Fruit fly (Drosophila melanogaster) whole organism, embryonic: ENCODE data around the gene CG46458.

ENCODE experiments used
- B-H2 ChIP-seq: fragments of 200-800 bp; sonication (Bioruptor generic); optimal IDR thresholded peaks from 2 replicates; lab custom pipeline; 2018; ENCODE audit warnings: missing biosample characterization, mild to moderate bottlenecking, missing genetic modification characterization
- Bteb2 ChIP-seq: fragments of 200-800 bp; sonication (Bioruptor generic); optimal IDR thresholded peaks from 2 replicates; lab custom pipeline; 2016; ENCODE audit warnings: missing biosample characterization, missing genetic modification characterization
- CG10209 ChIP-seq: fragments of 200-800 bp; sonication (Bioruptor generic); optimal IDR thresholded peaks from 3 replicates; lab custom pipeline; 2017; ENCODE audit warnings: missing biosample characterization, mild to moderate bottlenecking, missing genetic modification characterization, missing genetic modification reagents
- CG10321 ChIP-seq: fragments of 200-800 bp; sonication (Bioruptor generic); IDR thresholded peaks from 2 replicates; pipeline ENCODE4 v1.3.6; 2022; ENCODE audit warnings: missing biosample characterization, missing genetic modification characterization
- CG10543 ChIP-seq: fragments of 200-800 bp; sonication (Bioruptor generic); optimal IDR thresholded peaks from 3 replicates; lab custom pipeline; 2017; ENCODE audit warnings: missing biosample characterization, mild to moderate bottlenecking, missing genetic modification characterization, moderate library complexity
- CG11093 ChIP-seq: fragments of 200-800 bp; sonication (Bioruptor generic); IDR thresholded peaks from 3 replicates; pipeline ENCODE4 v1.3.6; 2022; ENCODE audit warnings: missing biosample characterization, missing genetic modification characterization
- CG12104 ChIP-seq: fragments of 200-800 bp; sonication (Bioruptor generic); optimal IDR thresholded peaks from 3 replicates; lab custom pipeline; 2016; ENCODE audit warnings: missing biosample characterization, missing genetic modification characterization
- CG1602 ChIP-seq: fragments of 200-800 bp; sonication (Bioruptor generic); optimal IDR thresholded peaks from 3 replicates; lab custom pipeline; 2016; ENCODE audit warnings: missing biosample characterization, missing genetic modification characterization
- CG16779 ChIP-seq: fragments of 200-800 bp; sonication (Bioruptor generic); IDR thresholded peaks from 2 replicates; pipeline ENCODE4 v1.3.6; 2022; ENCODE audit warnings: missing biosample characterization, missing genetic modification characterization
- CG1832 ChIP-seq: fragments of 200-800 bp; sonication (Bioruptor generic); optimal IDR thresholded peaks from 2 replicates; lab custom pipeline; 2017; ENCODE audit warnings: missing biosample characterization, mild to moderate bottlenecking, missing genetic modification characterization, inconsistent platforms
- CG4360 ChIP-seq: fragments of 200-800 bp; sonication (Bioruptor generic); IDR thresholded peaks from 2 replicates; pipeline ENCODE4 v1.3.6; 2022; ENCODE audit warnings: missing biosample characterization, missing genetic modification characterization
- CG4424 ChIP-seq: fragments of 200-800 bp; sonication (Bioruptor generic); optimal IDR thresholded peaks from 3 replicates; lab custom pipeline; 2016; ENCODE audit warnings: missing biosample characterization, missing genetic modification characterization
- CG5180 ChIP-seq: fragments of 200-800 bp; sonication (Bioruptor generic); optimal IDR thresholded peaks from 3 replicates; lab custom pipeline; 2017; ENCODE audit warnings: missing biosample characterization, missing genetic modification characterization, mild to moderate bottlenecking, moderate library complexity, missing genetic modification reagents
- CG6765 ChIP-seq: fragments of 200-800 bp; sonication (Bioruptor generic); optimal IDR thresholded peaks from 3 replicates; lab custom pipeline; 2017; ENCODE audit warnings: missing biosample characterization, mild to moderate bottlenecking, missing genetic modification characterization
- CG7357 ChIP-seq: fragments of 200-800 bp; sonication (Bioruptor generic); IDR thresholded peaks from 3 replicates; pipeline ENCODE4 v1.3.6; 2022; ENCODE audit warnings: missing biosample characterization, missing genetic modification characterization
- CG7745 ChIP-seq: fragments of 200-800 bp; sonication (Bioruptor generic); optimal IDR thresholded peaks from 2 replicates; lab custom pipeline; 2018; ENCODE audit warnings: missing biosample characterization, mild to moderate bottlenecking, missing genetic modification characterization, moderate library complexity
- Dfd ChIP-seq, 2 experiments: fragments of >200 bp; optimal IDR thresholded peaks; 2 replicates each; lab custom pipeline; 2017; ENCODE audit warnings: missing biosample characterization in 2 of 2, missing genetic modification characterization in 2 of 2
- Dref ChIP-seq: fragments of 200-800 bp; sonication (Bioruptor generic); IDR thresholded peaks from 2 replicates; pipeline ENCODE4 v1.3.6; 2022; ENCODE audit warnings: missing biosample characterization, missing genetic modification characterization
- E2f2 ChIP-seq: fragments of 200-800 bp; sonication (Bioruptor generic); IDR thresholded peaks from 2 replicates; pipeline ENCODE4 v1.3.6; 2022; ENCODE audit warnings: missing biosample characterization, missing genetic modification characterization
- HmgD ChIP-seq: fragments of 200-800 bp; sonication (Bioruptor generic); optimal IDR thresholded peaks from 3 replicates; lab custom pipeline; 2016; ENCODE audit warnings: missing biosample characterization, missing genetic modification characterization
- Hr51 ChIP-seq, 2 experiments: fragments of 200-800 bp; sonication (Bioruptor generic); optimal IDR thresholded peaks; 2 replicates in 1 of 2; 3 replicates in 1 of 2; lab custom pipeline; 2016 to 2018; ENCODE audit warnings: missing biosample characterization in 2 of 2, missing genetic modification characterization in 2 of 2, mild to moderate bottlenecking in 1 of 2, moderate library complexity in 1 of 2
- MESR4 ChIP-seq: fragments of 200-800 bp; sonication (Bioruptor generic); optimal IDR thresholded peaks from 2 replicates; lab custom pipeline; 2018; ENCODE audit warnings: missing biosample characterization, mild to moderate bottlenecking, missing genetic modification characterization, moderate library complexity
- Max ChIP-seq: fragments of 200-800 bp; sonication (Bioruptor generic); optimal IDR thresholded peaks from 2 replicates; lab custom pipeline; 2016; ENCODE audit warnings: missing biosample characterization, mild to moderate bottlenecking, missing genetic modification characterization
- NC2β ChIP-seq: fragments of 200-800 bp; sonication (Bioruptor generic); optimal IDR thresholded peaks from 2 replicates; lab custom pipeline; 2016; ENCODE audit warnings: missing biosample characterization, missing genetic modification characterization
- PHDP ChIP-seq: fragments of 200-800 bp; sonication (Bioruptor generic); optimal IDR thresholded peaks from 3 replicates; lab custom pipeline; 2018; ENCODE audit warnings: missing biosample characterization, mild to moderate bottlenecking, missing genetic modification characterization, moderate library complexity
- Poxn ChIP-seq: fragments of 200-800 bp; sonication (Bioruptor generic); IDR thresholded peaks from 2 replicates; pipeline ENCODE4 v1.3.6; 2022; ENCODE audit warnings: missing biosample characterization, missing genetic modification characterization
- YL-1 ChIP-seq: fragments of 200-800 bp; sonication (Bioruptor generic); optimal IDR thresholded peaks from 3 replicates; lab custom pipeline; 2017; ENCODE audit warnings: missing biosample characterization, mild to moderate bottlenecking, missing genetic modification characterization
- cad ChIP-seq: fragments of >200 bp; optimal IDR thresholded peaks from 2 replicates; lab custom pipeline; 2017; ENCODE audit warnings: missing biosample characterization, missing genetic modification characterization
- chinmo ChIP-seq: fragments of 200-800 bp; sonication (Bioruptor generic); IDR thresholded peaks from 4 replicates; pipeline ENCODE4 v1.3.6; 2022; ENCODE audit warnings: missing biosample characterization, missing genetic modification characterization; ENCODE audit not compliant: partially characterized antibody
- da ChIP-seq: fragments of 200-800 bp; sonication (Bioruptor generic); optimal IDR thresholded peaks from 2 replicates; lab custom pipeline; 2016; ENCODE audit warnings: missing biosample characterization, missing genetic modification characterization
- dimm ChIP-seq: fragments of 200-800 bp; sonication (Bioruptor generic); IDR thresholded peaks from 2 replicates; pipeline ENCODE4 v1.3.6; 2022; ENCODE audit warnings: missing biosample characterization, missing genetic modification characterization
- dpn ChIP-seq, 2 experiments: fragments of 200-800 bp; sonication (Bioruptor generic); optimal IDR thresholded peaks; 3 replicates each; lab custom pipeline; 2016; ENCODE audit warnings: missing biosample characterization in 2 of 2, missing genetic modification characterization in 2 of 2
- gcm ChIP-seq: fragments of 200-800 bp; sonication (Bioruptor generic); optimal IDR thresholded peaks from 2 replicates; lab custom pipeline; 2019; ENCODE audit warnings: missing biosample characterization, mild to moderate bottlenecking, missing genetic modification characterization, moderate library complexity
- klu ChIP-seq: fragments of 200-800 bp; sonication (Bioruptor generic); IDR thresholded peaks from 2 replicates; pipeline ENCODE4 v1.3.6; 2022; ENCODE audit warnings: missing biosample characterization, missing genetic modification characterization
- maf-S ChIP-seq: fragments of 200-800 bp; sonication (Bioruptor generic); optimal IDR thresholded peaks from 2 replicates; lab custom pipeline; 2016; ENCODE audit warnings: missing biosample characterization, missing genetic modification characterization
- mam ChIP-seq: fragments of 200-800 bp; sonication (Bioruptor generic); optimal IDR thresholded peaks from 3 replicates; lab custom pipeline; 2016; ENCODE audit warnings: missing biosample characterization, missing genetic modification characterization
- p53 ChIP-seq: fragments of 200-800 bp; sonication (Bioruptor generic); optimal IDR thresholded peaks from 2 replicates; lab custom pipeline; 2016; ENCODE audit warnings: missing biosample characterization, missing genetic modification characterization
- pros ChIP-seq: fragments of 200-800 bp; sonication (Bioruptor generic); optimal IDR thresholded peaks from 3 replicates; lab custom pipeline; 2019; ENCODE audit warnings: missing biosample characterization, mild to moderate bottlenecking, missing genetic modification characterization, moderate library complexity
- psq ChIP-seq: fragments of 200-800 bp; sonication (Bioruptor generic); optimal IDR thresholded peaks from 2 replicates; lab custom pipeline; 2017; ENCODE audit warnings: missing biosample characterization, missing genetic modification characterization
- pum ChIP-seq: fragments of 200-800 bp; sonication (Bioruptor generic); optimal IDR thresholded peaks from 2 replicates; lab custom pipeline; 2016; ENCODE audit warnings: missing biosample characterization, missing genetic modification characterization
- row ChIP-seq: fragments of 200-800 bp; sonication (Bioruptor generic); IDR thresholded peaks from 3 replicates; pipeline ENCODE4 v1.3.6; 2022; ENCODE audit warnings: missing biosample characterization, missing genetic modification characterization
- sens ChIP-seq: fragments of 200-800 bp; sonication (Bioruptor generic); peaks from one replicate; lab custom pipeline; 2016; ENCODE audit warnings: missing biosample characterization, missing genetic modification characterization
- sob ChIP-seq: fragments of 200-800 bp; sonication (Bioruptor generic); IDR thresholded peaks from 2 replicates; pipeline ENCODE4 v1.3.6; 2022; ENCODE audit warnings: missing biosample characterization, missing genetic modification characterization
- sqz ChIP-seq: fragments of 200-800 bp; sonication (Bioruptor generic); optimal IDR thresholded peaks from 3 replicates; lab custom pipeline; 2018; ENCODE audit warnings: missing biosample characterization, mild to moderate bottlenecking, missing genetic modification characterization
- zen ChIP-seq: fragments of 200-800 bp; sonication (Bioruptor generic); optimal IDR thresholded peaks from 3 replicates; lab custom pipeline; 2018; ENCODE audit warnings: missing biosample characterization, mild to moderate bottlenecking, missing genetic modification characterization, moderate library complexity

CG46458 gene

DNA sequence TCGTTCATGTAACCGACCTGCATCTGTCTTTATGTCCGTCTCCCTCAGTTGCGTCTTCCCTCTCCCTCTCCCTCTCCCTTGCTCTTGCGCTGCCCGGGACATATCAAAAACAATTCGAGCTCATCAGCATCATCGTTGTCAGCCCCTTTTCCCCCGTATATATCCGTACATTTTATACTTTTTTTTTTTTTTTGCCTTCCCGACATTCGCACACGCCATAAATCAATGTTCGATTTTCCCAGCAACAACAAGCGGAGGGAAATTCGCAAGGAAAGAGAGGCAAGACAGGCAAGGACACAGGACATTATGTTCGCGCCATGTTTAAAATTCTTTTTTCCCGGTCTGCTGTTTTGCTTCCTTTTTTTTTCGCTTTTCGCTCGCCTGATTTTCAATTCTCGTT lies 1.4 kb downstream of the CG46458 start:
- TF ChIP-seq klu (GFP tag; lab: Robert Waterston, UW), result no peak
- TF ChIP-seq HmgD (GFP tag; lab: Kevin White, UChicago), result no peak
- TF ChIP-seq CG16779 (GFP tag; lab: Robert Waterston, UW), result no peak
- TF ChIP-seq YL-1 (GFP tag; lab: Kevin White, UChicago), result no peak
- no peak for TF ChIP-seq CG11093 (GFP tag; lab: Robert Waterston, UW)
- TF ChIP-seq da, result no peak
- peak; percentile 71 for TF ChIP-seq cad
- no peak for TF ChIP-seq p53 (GFP tag; lab: Kevin White, UChicago)
- TF ChIP-seq Max (GFP tag; lab: Kevin White, UChicago), result no peak
- TF ChIP-seq gcm (GFP tag; lab: Kevin White, UChicago), result peak; percentile 73
- TF ChIP-seq row (GFP tag; lab: Robert Waterston, UW), result no peak
- TF ChIP-seq CG10209 (GFP tag; lab: Kevin White, UChicago), result no peak
- TF ChIP-seq CG10543 (GFP tag; lab: Kevin White, UChicago), result no peak
- TF ChIP-seq CG6765 (GFP tag; lab: Kevin White, UChicago), result no peak
- TF ChIP-seq CG4424 (GFP tag; lab: Kevin White, UChicago), result no peak
- peak; percentile 46 for TF ChIP-seq sqz (GFP tag; lab: Kevin White, UChicago)
- no peak for TF ChIP-seq CG7357
- no peak for TF ChIP-seq Bteb2 (GFP tag; lab: Kevin White, UChicago)
- no peak for TF ChIP-seq Hr51 (GFP tag; optimal IDR thresholded peaks at IDR 0.05; lab: Kevin White, UChicago)
- TF ChIP-seq dimm (GFP tag; lab: Robert Waterston, UW), result no peak
- no peak for TF ChIP-seq CG5180 (GFP tag; lab: Kevin White, UChicago)
- TF ChIP-seq sob (GFP tag; lab: Robert Waterston, UW), result no peak
- no peak for TF ChIP-seq CG1602 (GFP tag; lab: Kevin White, UChicago)
- no peak for TF ChIP-seq psq (GFP tag; lab: Kevin White, UChicago)
- TF ChIP-seq zen, result peak; percentile 30
- peak; percentile 70 for TF ChIP-seq CG4360 (GFP tag; lab: Robert Waterston, UW)
- peak; percentile 18 for TF ChIP-seq sens
- no peak for TF ChIP-seq B-H2 (GFP tag; lab: Kevin White, UChicago)
- no peak for TF ChIP-seq MESR4 (GFP tag; lab: Kevin White, UChicago)
- TF ChIP-seq CG12104, result no peak
- TF ChIP-seq Dref, result no peak
- no peak for TF ChIP-seq NC2β
- no peak for TF ChIP-seq Dfd (GFP tag; optimal IDR thresholded peaks at IDR 0.05; lab: Kevin White, UChicago)
- no peak for TF ChIP-seq chinmo (GFP tag; lab: Robert Waterston, UW)
- peak; percentile 60 for TF ChIP-seq pros
- TF ChIP-seq PHDP, result no peak
- peak; percentile 34 for TF ChIP-seq CG1832
- TF ChIP-seq CG7745 (tag; lab: Kevin White, UChicago), result no peak
- no peak for TF ChIP-seq CG10321 (GFP tag; lab: Robert Waterston, UW)
- no peak for TF ChIP-seq mam (GFP tag; lab: Kevin White, UChicago)
- TF ChIP-seq Poxn (GFP tag; lab: Robert Waterston, UW), result no peak
- TF ChIP-seq maf-S, result no peak
- TF ChIP-seq dpn (GFP tag; optimal IDR thresholded peaks at IDR 0.05; lab: Kevin White, UChicago), result no peak
- no peak for TF ChIP-seq E2f2
- no peak for TF ChIP-seq pum (GFP tag; lab: Kevin White, UChicago)
